Fruit fly (Drosophila melanogaster) ovary, adult (tissue): ENCODE data around the gene CG32115.
A peak's percentile ranks its signal among the peaks of the same experiment; 100 is the strongest.

Experiments used
- CG17801 ChIP-seq: fragments of 200-800 bp; optimal IDR thresholded peaks from 2 replicates; lab custom pipeline; 2019; ENCODE audit warnings: missing biosample characterization, mild to moderate bottlenecking, missing genetic modification characterization, moderate library complexity; ENCODE audit not compliant: partially characterized antibody

The CG32115 gene

dm6 chr3L:12913609-12914266 lies at the start of gene CG32115:
CG32115 (minus strand) TSS chr3L:12913646.
- peak; percentile 90 for TF ChIP-seq CG17801

dm6 chr3L:12954547-12954946 lies 41.1 kb upstream of the CG32115 start, which contains the start of gene CG10752:
CG10752 (minus strand) TSS chr3L:12954647.
- TF ChIP-seq CG17801: no peak

- TF ChIP-seq CG17801: no peak
Observed at dm6 chr3L:12949386-12949785, 35.9 kb upstream of the CG32115 start.

dm6 chr3L:12915431-12915830 lies 2.0 kb upstream of the CG32115 start:
- no peak for TF ChIP-seq CG17801

- TF ChIP-seq CG17801: no peak
Observed at dm6 chr3L:12903611-12904010, 9.8 kb downstream of the CG32115 start, which contains the start of gene CG32117. CG32117 (minus strand) TSS chr3L:12903711.

- no peak for TF ChIP-seq CG17801
Observed at dm6 chr3L:12902579-12903228, 10.7 kb downstream of the CG32115 start, which contains the start of gene CG12520. CG12520 (minus strand) TSS chr3L:12902737.

dm6 chr3L:12892485-12893173 lies 20.8 kb downstream of the CG32115 start, which contains the start of gene CG14118:
CG14118 (plus strand) TSS chr3L:12892658.
- no peak for TF ChIP-seq CG17801

- no peak for TF ChIP-seq CG17801
Observed at dm6 chr3L:12889353-12889820, 24.1 kb downstream of the CG32115 start, which contains the start of gene CG43894. CG43894 (plus strand) TSS chr3L:12889770.

dm6 chr3L:12884680-12885079 lies 28.8 kb downstream of the CG32115 start, which contains the start of gene CG14120:
CG14120 (plus strand) TSS chr3L:12885039.
- no peak for TF ChIP-seq CG17801

- TF ChIP-seq CG17801: no peak
Observed at dm6 chr3L:12874211-12874610, 39.2 kb downstream of the CG32115 start.

- no peak for TF ChIP-seq CG17801
Observed at dm6 chr3L:12867956-12868443, 45.4 kb downstream of the CG32115 start.

dm6 chr3L:12864472-12864871 lies 49.0 kb downstream of the CG32115 start:
- no peak for TF ChIP-seq CG17801

- no peak for TF ChIP-seq CG17801
Observed at dm6 chr3L:12862820-12863219, 50.6 kb downstream of the CG32115 start, which contains the start of gene CG10943. CG10943 (minus strand) TSS chr3L:12862920.
